Fruit fly (Drosophila melanogaster) whole organism, embryonic: Measurements from ENCODE around the gene pnt.

Source experiments
- Adf1 ChIP-seq: fragments of 200-800 bp; sonication (Bioruptor generic); IDR thresholded peaks from 2 replicates; pipeline ENCODE4 v1.3.6; 2022; ENCODE audit warnings: missing biosample characterization, missing genetic modification characterization
- Aef1 ChIP-seq: fragments of 200-800 bp; sonication (Bioruptor generic); IDR thresholded peaks from 3 replicates; pipeline ENCODE4 v1.3.6; 2022; ENCODE audit warnings: missing biosample characterization, missing genetic modification characterization
- CG11504 ChIP-seq: fragments of 200-800 bp; sonication (Bioruptor generic); optimal IDR thresholded peaks from 3 replicates; lab custom pipeline; 2019; ENCODE audit warnings: missing biosample characterization, mild to moderate bottlenecking, missing genetic modification characterization, moderate library complexity
- CG12104 ChIP-seq: fragments of 200-800 bp; sonication (Bioruptor generic); optimal IDR thresholded peaks from 3 replicates; lab custom pipeline; 2016; ENCODE audit warnings: missing biosample characterization, missing genetic modification characterization
- CG12744 ChIP-seq: fragments of 200-800 bp; sonication (Bioruptor generic); optimal IDR thresholded peaks from 2 replicates; lab custom pipeline; 2016; ENCODE audit warnings: missing biosample characterization, missing genetic modification characterization
- CG14965 ChIP-seq: fragments of 200-800 bp; sonication (Bioruptor generic); optimal IDR thresholded peaks from 2 replicates; lab custom pipeline; 2016; ENCODE audit warnings: missing biosample characterization, missing genetic modification characterization, borderline replicate concordance
- CG17802 ChIP-seq: fragments of 200-800 bp; sonication (Bioruptor generic); optimal IDR thresholded peaks from 2 replicates; lab custom pipeline; 2018; ENCODE audit warnings: missing biosample characterization, mild to moderate bottlenecking, missing genetic modification characterization, moderate library complexity
- CG18262 ChIP-seq: fragments of 200-800 bp; optimal IDR thresholded peaks from 3 replicates; lab custom pipeline; 2019; ENCODE audit warnings: missing biosample characterization, mild to moderate bottlenecking, missing genetic modification characterization, moderate library complexity
- CG2202 ChIP-seq: fragments of 200-800 bp; sonication (Bioruptor generic); optimal IDR thresholded peaks from 2 replicates; lab custom pipeline; 2018; ENCODE audit warnings: missing biosample characterization, mild to moderate bottlenecking, missing genetic modification characterization
- CG2678 ChIP-seq: fragments of 200-800 bp; sonication (Bioruptor generic); optimal IDR thresholded peaks from 3 replicates; lab custom pipeline; 2019; ENCODE audit warnings: missing biosample characterization, mild to moderate bottlenecking, missing genetic modification characterization, moderate library complexity
- CG32532 ChIP-seq: fragments of 200-800 bp; sonication (Bioruptor generic); IDR thresholded peaks from 2 replicates; pipeline ENCODE4 v1.3.6; 2022; ENCODE audit warnings: missing biosample characterization, missing genetic modification characterization
- CG32772 ChIP-seq: fragments of 200-800 bp; sonication (Bioruptor generic); IDR thresholded peaks from 2 replicates; pipeline ENCODE4 v1.3.6; 2022; ENCODE audit warnings: missing biosample characterization, missing genetic modification characterization
- CG4424 ChIP-seq: fragments of 200-800 bp; sonication (Bioruptor generic); optimal IDR thresholded peaks from 3 replicates; lab custom pipeline; 2016; ENCODE audit warnings: missing biosample characterization, missing genetic modification characterization
- CG4854 ChIP-seq: fragments of 200-800 bp; sonication (Bioruptor generic); optimal IDR thresholded peaks from 2 replicates; lab custom pipeline; 2016; ENCODE audit warnings: missing biosample characterization, missing genetic modification characterization, inconsistent platforms
- CG6765 ChIP-seq: fragments of 200-800 bp; sonication (Bioruptor generic); optimal IDR thresholded peaks from 3 replicates; lab custom pipeline; 2017; ENCODE audit warnings: missing biosample characterization, mild to moderate bottlenecking, missing genetic modification characterization
- CG7556 ChIP-seq: fragments of 200-800 bp; sonication (Bioruptor generic); optimal IDR thresholded peaks from 2 replicates; lab custom pipeline; 2017; ENCODE audit warnings: missing biosample characterization, mild to moderate bottlenecking, missing genetic modification characterization
- CG7786 ChIP-seq: fragments of 200-800 bp; sonication (Bioruptor generic); optimal IDR thresholded peaks from 2 replicates; lab custom pipeline; 2016; ENCODE audit warnings: missing biosample characterization, missing genetic modification characterization
- CG7839 ChIP-seq: fragments of 200-800 bp; sonication (Bioruptor generic); optimal IDR thresholded peaks from 3 replicates; lab custom pipeline; 2018; ENCODE audit warnings: missing biosample characterization, mild to moderate bottlenecking, missing genetic modification characterization, moderate library complexity
- CG7987 ChIP-seq: fragments of 200-800 bp; sonication (Bioruptor generic); optimal IDR thresholded peaks from 2 replicates; lab custom pipeline; 2018; ENCODE audit warnings: missing biosample characterization, mild to moderate bottlenecking, missing genetic modification characterization, moderate library complexity
- CkIIα-i1 ChIP-seq: fragments of 200-800 bp; sonication (Bioruptor generic); IDR thresholded peaks from 2 replicates; pipeline ENCODE4 v1.3.6; 2022; ENCODE audit warnings: missing biosample characterization, missing genetic modification characterization
- Dbx ChIP-seq: fragments of 200-800 bp; sonication (Bioruptor generic); IDR thresholded peaks from 3 replicates; pipeline ENCODE4 v1.3.6; 2022; ENCODE audit warnings: missing biosample characterization, missing genetic modification characterization
- Dip2 ChIP-seq: fragments of 200-800 bp; sonication (Bioruptor generic); IDR thresholded peaks from 2 replicates; pipeline ENCODE4 v1.3.6; 2022; ENCODE audit warnings: missing biosample characterization, missing genetic modification characterization
- E2f1 ChIP-seq: fragments of 200-800 bp; sonication (Bioruptor generic); IDR thresholded peaks from 2 replicates; pipeline ENCODE4 v1.3.6; 2022; ENCODE audit warnings: missing biosample characterization, missing genetic modification characterization
- Ets65A ChIP-seq: fragments of 200-800 bp; sonication (Bioruptor generic); peaks from one replicate; lab custom pipeline; 2016; ENCODE audit warnings: missing biosample characterization, missing genetic modification characterization
- Fer2 ChIP-seq: fragments of 200-800 bp; sonication (Bioruptor generic); optimal IDR thresholded peaks from 2 replicates; lab custom pipeline; 2018; ENCODE audit warnings: missing biosample characterization, mild to moderate bottlenecking, missing genetic modification characterization, moderate library complexity
- HmgZ ChIP-seq: fragments of 200-800 bp; sonication (Bioruptor generic); optimal IDR thresholded peaks from 2 replicates; lab custom pipeline; 2018; ENCODE audit warnings: missing biosample characterization, mild to moderate bottlenecking, missing genetic modification characterization
- Lpt ChIP-seq: fragments of >200 bp; optimal IDR thresholded peaks from 2 replicates; lab custom pipeline; 2018; ENCODE audit warnings: missing biosample characterization, missing genetic modification characterization
- NC2α ChIP-seq: fragments of 200-800 bp; sonication (Bioruptor generic); optimal IDR thresholded peaks from 2 replicates; lab custom pipeline; 2016; ENCODE audit warnings: missing biosample characterization, missing genetic modification characterization
- PHDP ChIP-seq: fragments of 200-800 bp; sonication (Bioruptor generic); optimal IDR thresholded peaks from 3 replicates; lab custom pipeline; 2018; ENCODE audit warnings: missing biosample characterization, mild to moderate bottlenecking, missing genetic modification characterization, moderate library complexity
- Pdp1 ChIP-seq, 2 experiments: fragments of 200-800 bp; sonication (Bioruptor generic); optimal IDR thresholded peaks; 3 replicates each; lab custom pipeline; 2016; ENCODE audit warnings: missing biosample characterization in 2 of 2, missing genetic modification characterization in 2 of 2, mild to moderate bottlenecking in 1 of 2, moderate library complexity in 1 of 2
- Ptx1 ChIP-seq: fragments of 200-800 bp; sonication (Bioruptor generic); IDR thresholded peaks from 2 replicates; pipeline ENCODE4 v1.3.6; 2022; ENCODE audit warnings: missing biosample characterization, missing genetic modification characterization
- Rfx ChIP-seq: fragments of 200-800 bp; sonication (Bioruptor generic); IDR thresholded peaks from 2 replicates; pipeline ENCODE4 v1.3.6; 2022; ENCODE audit warnings: missing biosample characterization, missing genetic modification characterization
- Sox102F ChIP-seq: fragments of 200-800 bp; sonication (Bioruptor generic); optimal IDR thresholded peaks from 2 replicates; lab custom pipeline; 2018; ENCODE audit warnings: missing biosample characterization, mild to moderate bottlenecking, missing genetic modification characterization, moderate library complexity
- Trl ChIP-seq, 3 experiments: fragments of >200 bp in 2 of 3; fragments of 200-800 bp in 1 of 3; sonication (Bioruptor generic) in 1 of 3; optimal IDR thresholded peaks; 2 replicates in 1 of 3; 3 replicates in 2 of 3; lab custom pipeline; 2016 to 2017; ENCODE audit warnings: missing biosample characterization in 1 of 3, missing genetic modification characterization in 1 of 3
- ab ChIP-seq: fragments of 200-800 bp; sonication (Bioruptor generic); optimal IDR thresholded peaks from 2 replicates; lab custom pipeline; 2016; ENCODE audit warnings: missing biosample characterization, missing genetic modification characterization
- ara ChIP-seq: fragments of 200-800 bp; sonication (Bioruptor generic); IDR thresholded peaks from 2 replicates; pipeline ENCODE4 v1.3.6; 2022; ENCODE audit warnings: missing biosample characterization, missing genetic modification characterization
- bowl ChIP-seq: fragments of 200-800 bp; sonication (Bioruptor generic); IDR thresholded peaks from 2 replicates; pipeline ENCODE4 v1.3.6; 2022; ENCODE audit warnings: missing biosample characterization, missing genetic modification characterization
- br ChIP-seq: fragments of >200 bp; optimal IDR thresholded peaks from 2 replicates; lab custom pipeline; 2017
- cad ChIP-seq: fragments of >200 bp; optimal IDR thresholded peaks from 2 replicates; lab custom pipeline; 2017; ENCODE audit warnings: missing biosample characterization, missing genetic modification characterization
- dmrt11E ChIP-seq: fragments of 200-800 bp; sonication (Bioruptor generic); optimal IDR thresholded peaks from 3 replicates; lab custom pipeline; 2018; ENCODE audit warnings: missing biosample characterization, mild to moderate bottlenecking, missing genetic modification characterization, moderate library complexity
- ewg ChIP-seq: fragments of 200-800 bp; sonication (Bioruptor generic); optimal IDR thresholded peaks from 3 replicates; lab custom pipeline; 2017; ENCODE audit warnings: mild to moderate bottlenecking, missing biosample characterization, missing genetic modification reagents, missing genetic modification characterization
- gem ChIP-seq: fragments of 200-800 bp; sonication (Bioruptor generic); optimal IDR thresholded peaks from 2 replicates; lab custom pipeline; 2019; ENCODE audit warnings: missing biosample characterization, mild to moderate bottlenecking, missing genetic modification characterization, moderate library complexity
- ind ChIP-seq: fragments of 200-800 bp; sonication (Bioruptor generic); optimal IDR thresholded peaks from 3 replicates; lab custom pipeline; 2016; ENCODE audit warnings: missing biosample characterization, missing genetic modification characterization
- insv ChIP-seq, 2 experiments: fragments of 200-800 bp; sonication (Bioruptor generic); optimal IDR thresholded peaks; 3 replicates each; lab custom pipeline; 2016 to 2018; ENCODE audit warnings: missing biosample characterization in 2 of 2, missing genetic modification characterization in 2 of 2
- maf-S ChIP-seq: fragments of 200-800 bp; sonication (Bioruptor generic); optimal IDR thresholded peaks from 2 replicates; lab custom pipeline; 2016; ENCODE audit warnings: missing biosample characterization, missing genetic modification characterization
- mam ChIP-seq: fragments of 200-800 bp; sonication (Bioruptor generic); optimal IDR thresholded peaks from 3 replicates; lab custom pipeline; 2016; ENCODE audit warnings: missing biosample characterization, missing genetic modification characterization
- pzg ChIP-seq: fragments of 200-800 bp; sonication (Bioruptor generic); optimal IDR thresholded peaks from 3 replicates; lab custom pipeline; 2018; ENCODE audit warnings: missing biosample characterization, mild to moderate bottlenecking, missing genetic modification characterization, moderate library complexity
- ranshi ChIP-seq: fragments of 200-800 bp; sonication (Bioruptor generic); IDR thresholded peaks from 2 replicates; pipeline ENCODE4 v1.3.6; 2022; ENCODE audit warnings: missing biosample characterization, missing genetic modification characterization
- repo ChIP-seq: fragments of 200-800 bp; sonication (Bioruptor generic); optimal IDR thresholded peaks from 2 replicates; lab custom pipeline; 2016; ENCODE audit warnings: missing biosample characterization, missing genetic modification characterization
- sens-2 ChIP-seq: fragments of 200-800 bp; sonication (Bioruptor generic); IDR thresholded peaks from 2 replicates; pipeline ENCODE4 v1.3.6; 2022; ENCODE audit warnings: missing biosample characterization, missing genetic modification characterization
- slp2 ChIP-seq: fragments of 200-800 bp; sonication (Bioruptor generic); optimal IDR thresholded peaks from 2 replicates; lab custom pipeline; 2016; ENCODE audit warnings: missing biosample characterization, missing genetic modification characterization
- vfl ChIP-seq: fragments of 200-800 bp; sonication (Bioruptor generic); optimal IDR thresholded peaks from 2 replicates; lab custom pipeline; 2016; ENCODE audit warnings: missing biosample characterization, missing genetic modification characterization

Gene pnt

dm6 chr3R:23315630-23316029, 30.3 kb downstream of the pnt start (continued):
- TF ChIP-seq Pdp1 (GFP tag; optimal IDR thresholded peaks at IDR 0.05; lab: Kevin White, UChicago) (no peak), bowl (GFP tag; lab: Robert Waterston, UW) (no peak), HmgZ (peak; percentile 2), CG4424 (GFP tag; lab: Kevin White, UChicago) (no peak), E2f1 (0 out of 2 replicates have a peak, but pooled peaks have one; percentile 13), Ptx1 (GFP tag; lab: Robert Waterston, UW) (peak; percentile 48; the same call in 1 of the 2 replicates), slp2 (GFP tag; lab: Kevin White, UChicago) (no peak), sens-2 (0 out of 2 replicates have a peak, but pooled peaks have one; percentile 13), CG4854 (GFP tag; lab: Kevin White, UChicago) (no peak), CG12744 (GFP tag; lab: Kevin White, UChicago) (no peak), pzg (no peak), CG11504 (tag; lab: Kevin White, UChicago) (peak; percentile 29), cad (GFP tag; lab: Kevin White, UChicago) (no peak), CG17802 (tag; lab: Kevin White, UChicago) (no peak), ranshi (no peak), CG7786 (GFP tag; lab: Kevin White, UChicago) (peak; percentile 11), CG32772 (GFP tag; lab: Robert Waterston, UW) (0 out of 2 replicates have a peak, but pooled peaks have one; percentile 28), maf-S (GFP tag; lab: Kevin White, UChicago) (no peak), CG2678 (tag; lab: Kevin White, UChicago) (peak; percentile 42), ewg (GFP tag; lab: Kevin White, UChicago) (no peak), Aef1 (GFP tag; lab: Robert Waterston, UW) (no peak), CkIIα-i1 (GFP tag; lab: Robert Waterston, UW) (no peak), Rfx (GFP tag; lab: Robert Waterston, UW) (0 out of 2 replicates have a peak, but pooled peaks have one; percentile 11), repo (no peak), CG6765 (no peak), CG2202 (no peak), Ets65A (peak; percentile 7), CG14965 (GFP tag; lab: Kevin White, UChicago) (no peak), dmrt11E (peak; percentile 41), br (lab: Kevin White, UChicago) (no peak), CG18262 (peak; percentile 21), CG7987 (GFP tag; lab: Kevin White, UChicago) (no peak), PHDP (tag; lab: Kevin White, UChicago) (peak; percentile 12), insv (GFP tag; optimal IDR thresholded peaks at IDR 0.05; lab: Kevin White, UChicago) (no peak), CG32532 (GFP tag; lab: Robert Waterston, UW) (no peak), vfl (GFP tag; lab: Kevin White, UChicago) (no peak), Fer2 (no peak), Adf1 (GFP tag; lab: Robert Waterston, UW) (no peak), CG12104 (no peak), NC2α (GFP tag; lab: Kevin White, UChicago) (no peak), mam (GFP tag; lab: Kevin White, UChicago) (no peak), Trl (optimal IDR thresholded peaks at IDR 0.05; lab: Kevin White, UChicago) (no peak), Trl (GFP tag; optimal IDR thresholded peaks at IDR 0.05; lab: Kevin White, UChicago) (peak; percentile 31), gem (tag; lab: Kevin White, UChicago) (peak; percentile 51), Sox102F (GFP tag; lab: Kevin White, UChicago) (peak; percentile 15), CG7839 (tag; lab: Kevin White, UChicago) (peak; percentile 29), Lpt (GFP tag; lab: Kevin White, UChicago) (no peak), ara (GFP tag; lab: Robert Waterston, UW) (0 out of 2 replicates have a peak, but pooled peaks have one; percentile 29), Dip2 (GFP tag; lab: Robert Waterston, UW) (no peak), CG7556 (GFP tag; lab: Kevin White, UChicago) (peak; percentile 2), ab (no peak), ind (peak; percentile 26), Dbx (GFP tag; lab: Robert Waterston, UW) (no peak)
